Worm (Caenorhabditis elegans): ENCODE data around the gene lec-3.
"Not testable (repeated sequence)": the region's sequence is repeated elsewhere in the genome, so short reads cannot be mapped to it uniquely, and the experiment has no call there.

lec-3 gene

ce11 chrII:10001065-10001464, 10.2 kb downstream of the lec-3 start, which contains the start of gene nlt-1:
TSS of gene nlt-1 (minus strand) at chrII:10001142.
- TF ChIP-seq elt-1 (tag; optimal IDR thresholded peaks at IDR 0.05) (no peak), nhr-77 (tag; optimal IDR thresholded peaks at IDR 0.05) (no peak), zag-1 (tag; optimal IDR thresholded peaks at IDR 0.05) (no peak), lin-39 (tag; optimal IDR thresholded peaks at IDR 0.05) (no peak), unc-39 (tag; optimal IDR thresholded peaks at IDR 0.05) (no peak), egl-27 (tag; optimal IDR thresholded peaks at IDR 0.05) (peak; percentile 5), nhr-23 (tag; optimal IDR thresholded peaks at IDR 0.05) (no peak), crh-2 (tag; optimal IDR thresholded peaks at IDR 0.05) (peak; percentile 46), fos-1 (tag; optimal IDR thresholded peaks at IDR 0.05) (peak; percentile 88), ceh-16 (tag; optimal IDR thresholded peaks at IDR 0.05) (no peak), R02D3.7 (tag; optimal IDR thresholded peaks at IDR 0.05) (no peak), nhr-12 (tag; optimal IDR thresholded peaks at IDR 0.05) (no peak), alr-1 (tag; optimal IDR thresholded peaks at IDR 0.05) (no peak), nhr-21 (tag; optimal IDR thresholded peaks at IDR 0.05) (no peak), nhr-25 (tag; optimal IDR thresholded peaks at IDR 0.05) (no peak), ztf-4 (tag; optimal IDR thresholded peaks at IDR 0.05) (no peak), lsy-2 (tag; optimal IDR thresholded peaks at IDR 0.05) (no peak), unc-55 (GFP tag; optimal IDR thresholded peaks at IDR 0.05) (no peak), mab-5 (tag; optimal IDR thresholded peaks at IDR 0.05) (no peak), nhr-237 (tag; optimal IDR thresholded peaks at IDR 0.05) (no peak), lin-13 (GFP tag; optimal IDR thresholded peaks at IDR 0.05) (no peak), blmp-1 (tag; optimal IDR thresholded peaks at IDR 0.05; ENCODE audit: insufficient read depth) (no peak), sem-4 (tag; optimal IDR thresholded peaks at IDR 0.05) (no peak), aly-2 (tag; optimal IDR thresholded peaks at IDR 0.05) (no peak), ztf-1 (GFP tag; conservative IDR thresholded peaks at IDR 0.05) (no peak), nhr-129 (tag; optimal IDR thresholded peaks at IDR 0.05) (no peak), ztf-11 (tag; optimal IDR thresholded peaks at IDR 0.05) (no peak), skn-1 (tag; optimal IDR thresholded peaks at IDR 0.05) (no peak), nhr-10 (tag; optimal IDR thresholded peaks at IDR 0.05) (no peak), unc-62 (GFP tag; optimal IDR thresholded peaks at IDR 0.05) (no peak), nhr-11 (tag; optimal IDR thresholded peaks at IDR 0.05) (no peak), ceh-82 (tag; optimal IDR thresholded peaks at IDR 0.05) (no peak), ama-1 (optimal IDR thresholded peaks at IDR 0.05) (no peak), nhr-6 (tag; optimal IDR thresholded peaks at IDR 0.05) (no peak), lin-11 (tag; optimal IDR thresholded peaks at IDR 0.05) (no peak), C34F6.9 (tag; optimal IDR thresholded peaks at IDR 0.05) (no peak), peb-1 (tag; optimal IDR thresholded peaks at IDR 0.05) (no peak), sma-9 (GFP tag; optimal IDR thresholded peaks at IDR 0.05) (peak; percentile 40), sma-9 (tag; optimal IDR thresholded peaks at IDR 0.05) (no peak), gmeb-1 (tag; optimal IDR thresholded peaks at IDR 0.05) (peak; percentile 60), elt-3 (tag; optimal IDR thresholded peaks at IDR 0.05) (no peak), snpc-4 (tag; optimal IDR thresholded peaks at IDR 0.05) (no peak), F13H6.1 (tag; optimal IDR thresholded peaks at IDR 0.05) (peak; percentile 58)

- TF ChIP-seq lin-39 (tag; optimal IDR thresholded peaks at IDR 0.05) = no peak
- TF ChIP-seq ceh-16 (tag; optimal IDR thresholded peaks at IDR 0.05) = no peak
- no peak for TF ChIP-seq nhr-23 (tag; optimal IDR thresholded peaks at IDR 0.05)
- TF ChIP-seq elt-3 (tag; optimal IDR thresholded peaks at IDR 0.05) = no peak
- no peak for TF ChIP-seq alr-1 (tag; optimal IDR thresholded peaks at IDR 0.05)
- no peak for TF ChIP-seq elt-1 (tag; optimal IDR thresholded peaks at IDR 0.05)
- no peak for TF ChIP-seq nhr-10 (tag; optimal IDR thresholded peaks at IDR 0.05)
- no peak for TF ChIP-seq nhr-11 (tag; optimal IDR thresholded peaks at IDR 0.05)
- no peak for TF ChIP-seq egl-27 (tag; optimal IDR thresholded peaks at IDR 0.05)
- TF ChIP-seq aly-2 (tag; optimal IDR thresholded peaks at IDR 0.05) = no peak
- TF ChIP-seq ztf-4 (tag; optimal IDR thresholded peaks at IDR 0.05) = no peak
- no peak for TF ChIP-seq unc-39 (tag; optimal IDR thresholded peaks at IDR 0.05)
- TF ChIP-seq peb-1 (tag; optimal IDR thresholded peaks at IDR 0.05) = no peak
- no peak for TF ChIP-seq skn-1 (tag; optimal IDR thresholded peaks at IDR 0.05)
These were observed 10.6 kb downstream of the lec-3 start, which contains the start of gene ZK892.3 for ce11 chrII:10001546-10001945. TSS of gene ZK892.3 (plus strand) at chrII:10001846.

- TF ChIP-seq snpc-4, ceh-16, nhr-6 (tag; optimal IDR thresholded peaks at IDR 0.05): not testable (repeated sequence)
These were observed 15.4 kb downstream of the lec-3 start, which contains the start of gene ZK892.4 for ce11 chrII:10006266-10006665. TSS of gene ZK892.4 (plus strand) at chrII:10006566.
